Fruit fly (Drosophila melanogaster): ENCODE data around the gene PQBP1.

The PQBP1 gene

DNA sequence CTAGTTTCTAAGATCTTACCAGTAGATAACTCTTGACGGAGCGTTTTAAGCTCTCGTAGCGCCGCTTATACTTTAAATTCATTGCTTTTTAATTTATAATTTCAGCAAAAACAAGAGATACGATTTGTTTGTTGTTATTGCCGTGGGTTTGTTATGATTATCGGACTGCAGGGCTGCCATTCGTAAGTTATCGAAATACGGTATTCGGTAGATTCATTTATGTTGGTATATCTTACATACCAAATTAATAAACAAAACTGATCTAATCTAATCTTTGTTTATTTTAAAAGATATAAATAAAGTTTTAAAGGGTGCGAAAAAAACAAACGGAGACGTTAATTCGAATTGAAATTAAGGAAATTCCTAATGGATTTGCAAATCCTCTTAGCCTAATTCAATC lies 9.6 kb upstream of the PQBP1 start, which contains the start of the genes CG31111 and stac (continued):
- TF ChIP-seq CG8924 (tag; optimal IDR thresholded peaks at IDR 0.05) (peak; percentile 37), Fer3 (tag; optimal IDR thresholded peaks at IDR 0.05) (no peak), CrebB (tag; optimal IDR thresholded peaks at IDR 0.05) (no peak), Hmx (GFP tag; optimal IDR thresholded peaks at IDR 0.05) (peak; percentile 42), Pdp1 (GFP tag; optimal IDR thresholded peaks at IDR 0.05) (peak in 1 of 2 experiments; percentile 0), CG12659 (GFP tag; optimal IDR thresholded peaks at IDR 0.05) (peak; percentile 31), bcd (GFP tag; optimal IDR thresholded peaks at IDR 0.05) (no peak), CG10147 (GFP tag; optimal IDR thresholded peaks at IDR 0.05) (peak; percentile 44), oc (tag; optimal IDR thresholded peaks at IDR 0.05) (no peak), HLH4C (GFP tag; IDR thresholded peaks at IDR 0.05; ENCODE audit: partially characterized antibody) (no peak), MBD-R2 (GFP tag; IDR thresholded peaks at IDR 0.05) (peak; percentile 65), CG2199 (GFP tag; IDR thresholded peaks at IDR 0.05) (no peak), trem (tag; optimal IDR thresholded peaks at IDR 0.05) (peak; percentile 90), CG16815 (GFP tag; optimal IDR thresholded peaks at IDR 0.05) (no peak), Gug (GFP tag; IDR thresholded peaks at IDR 0.05) (no peak), stwl (tag; optimal IDR thresholded peaks at IDR 0.05) (peak; percentile 62), CG14441 (GFP tag; IDR thresholded peaks at IDR 0.05) (no peak), Sry-β (GFP tag; optimal IDR thresholded peaks at IDR 0.05) (no peak), bowl (GFP tag; IDR thresholded peaks at IDR 0.05) (no peak), Usf (GFP tag; optimal IDR thresholded peaks at IDR 0.05) (no peak), CG15073 (GFP tag; optimal IDR thresholded peaks at IDR 0.05) (no peak), zen (tag; optimal IDR thresholded peaks at IDR 0.05) (no peak), CG2116 (GFP tag; optimal IDR thresholded peaks at IDR 0.05) (peak; percentile 98)

DNA sequence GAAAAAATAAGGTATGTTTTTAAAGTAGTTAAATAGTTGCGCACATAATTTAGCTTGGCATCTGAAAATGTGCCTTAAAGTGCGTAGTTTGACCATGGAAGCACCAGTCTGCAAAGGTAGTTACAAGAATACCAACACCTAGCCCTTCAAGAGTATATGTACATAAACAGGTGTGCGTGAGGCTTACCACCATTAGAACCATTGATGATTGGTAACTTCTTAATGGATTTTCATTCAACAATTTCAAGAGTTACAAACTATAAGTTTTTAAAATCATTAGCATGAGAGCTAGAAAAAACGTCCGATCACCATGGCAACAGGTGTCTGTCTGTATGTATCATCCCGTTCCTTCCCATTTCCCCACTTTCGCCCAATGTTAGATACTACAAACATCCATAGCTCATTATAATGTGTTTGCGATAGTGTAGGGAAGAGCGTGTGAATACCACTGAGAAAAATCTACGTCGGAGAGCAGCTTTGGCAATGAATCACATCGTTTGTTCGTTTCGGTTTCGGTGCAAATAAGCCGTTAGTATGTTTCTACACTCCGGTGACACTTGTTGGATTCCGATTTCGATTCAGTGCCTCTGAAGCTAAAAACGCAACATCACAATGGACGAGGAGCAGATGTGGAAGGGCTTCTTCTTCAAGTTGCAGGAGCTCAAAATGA lies 9.0 kb upstream of the PQBP1 start:
- TF ChIP-seq scrt (GFP tag; optimal IDR thresholded peaks at IDR 0.05) (peak; percentile 28), ci (GFP tag; IDR thresholded peaks at IDR 0.05) (0 out of 3 replicates have a peak, but pooled peaks have one; percentile 13), CG4404 (GFP tag; IDR thresholded peaks at IDR 0.05) (no peak), CG12769 (tag; optimal IDR thresholded peaks at IDR 0.05) (peak; percentile 93), Trl (optimal IDR thresholded peaks at IDR 0.05) (peak in 1 of 2 experiments; percentile 35), Trl (GFP tag; optimal IDR thresholded peaks at IDR 0.05) (no peak), CG17186 (GFP tag; optimal IDR thresholded peaks at IDR 0.05) (no peak), CG34376 (GFP tag; optimal IDR thresholded peaks at IDR 0.05) (peak; percentile 14), Rx (GFP tag; IDR thresholded peaks at IDR 0.05) (no peak), grn (GFP tag; optimal IDR thresholded peaks at IDR 0.05) (peak; percentile 65), kay (GFP tag; optimal IDR thresholded peaks at IDR 0.05) (peak; percentile 8), Dref (GFP tag; IDR thresholded peaks at IDR 0.05) (no peak), eve (GFP tag; optimal IDR thresholded peaks at IDR 0.05) (peak in 1 of 2 experiments; percentile 69), CG4707 (GFP tag; optimal IDR thresholded peaks at IDR 0.05) (no peak), cg (GFP tag; optimal IDR thresholded peaks at IDR 0.05) (peak; percentile 52), nerfin-1 (tag; optimal IDR thresholded peaks at IDR 0.05) (no peak), stwl (tag; optimal IDR thresholded peaks at IDR 0.05) (no peak), kah (GFP tag; optimal IDR thresholded peaks at IDR 0.05) (peak; percentile 97), dysf (GFP tag; IDR thresholded peaks at IDR 0.05) (no peak), BEAF-32 (GFP tag; optimal IDR thresholded peaks at IDR 0.05) (no peak), Rfx (GFP tag; IDR thresholded peaks at IDR 0.05) (peak; percentile 44; the same call in 1 of the 2 replicates)

All from whole organism, embryonic.